Worm (Caenorhabditis elegans): Measurements from ENCODE around the gene C06E1.7.

- TF ChIP-seq unc-39 (tag; optimal IDR thresholded peaks at IDR 0.05) (no peak), fos-1 (tag; optimal IDR thresholded peaks at IDR 0.05) (no peak), nhr-11 (tag; optimal IDR thresholded peaks at IDR 0.05) (no peak), fkh-10 (GFP tag; optimal IDR thresholded peaks at IDR 0.05) (no peak), nhr-237 (tag; optimal IDR thresholded peaks at IDR 0.05) (no peak), ceh-82 (tag; optimal IDR thresholded peaks at IDR 0.05) (no peak), unc-62 (GFP tag; optimal IDR thresholded peaks at IDR 0.05) (no peak), ama-1 (optimal IDR thresholded peaks at IDR 0.05) (no peak), nhr-77 (tag; optimal IDR thresholded peaks at IDR 0.05) (no peak)
These were observed 4.3 kb downstream of the C06E1.7 start, which contains the start of gene fip-3 for ce11 chrIII:8589195-8589594.
